In genomic region chr3R:5371563-5371962, dm6 we compare ENCODE assay signal across 7 fruit fly cellular contexts.
TF ChIP-seq lines count a peak whose summit lies in the region.

Polr2F (plus strand) TSS chr3R:5371795.

- peak; percentile 44 for TF ChIP-seq CTCF in whole organism, embryonic (GFP tag; optimal IDR thresholded peaks at IDR 0.05; lab: Kevin White, UChicago)

TF ChIP-seq in Kc167, 6 proteins besides CTCF, POLR2A, EP300 and RAD21:
- TF ChIP-seq ttk (optimal IDR thresholded peaks at IDR 0.05; lab: Kevin White, UChicago) (no peak), psq (optimal IDR thresholded peaks at IDR 0.05; lab: Kevin White, UChicago) (peak; percentile 1), Myc (optimal IDR thresholded peaks at IDR 0.05; lab: Kevin White, UChicago) (no peak), insv (optimal IDR thresholded peaks at IDR 0.05; lab: Kevin White, UChicago) (no peak)
TF ChIP-seq in Kc167: peak in this region for 1.

TF ChIP-seq in whole organism, 6 proteins besides CTCF, POLR2A, EP300 and RAD21:
- no peak for TF ChIP-seq pan (optimal IDR thresholded peaks at IDR 0.05; lab: Kevin White, UChicago)
- TF ChIP-seq psq (optimal IDR thresholded peaks at IDR 0.05; lab: Kevin White, UChicago): peak; percentile 28
- TF ChIP-seq usp (GFP tag; optimal IDR thresholded peaks at IDR 0.05; lab: Kevin White, UChicago): no peak

TF ChIP-seq in whole organism, adult, 20 proteins besides CTCF, POLR2A, EP300 and RAD21 (continues in another document):
- no peak for TF ChIP-seq kay (GFP tag; lab: Kevin White, UChicago; ENCODE audit: borderline replicate concordance)
- TF ChIP-seq Mnt (GFP tag; optimal IDR thresholded peaks at IDR 0.05; lab: Kevin White, UChicago): peak; percentile 97
- TF ChIP-seq CG5204 (GFP tag; optimal IDR thresholded peaks at IDR 0.05; lab: Kevin White, UChicago): peak; percentile 83
- peak; percentile 66 for TF ChIP-seq CG11617 (GFP tag; optimal IDR thresholded peaks at IDR 0.05; lab: Kevin White, UChicago)
- TF ChIP-seq tj (GFP tag; optimal IDR thresholded peaks at IDR 0.05; lab: Kevin White, UChicago): peak; percentile 50
- TF ChIP-seq pad (GFP tag; optimal IDR thresholded peaks at IDR 0.05; lab: Kevin White, UChicago): peak; percentile 80
- TF ChIP-seq cic (GFP tag; optimal IDR thresholded peaks at IDR 0.05; lab: Kevin White, UChicago): peak; percentile 67
- TF ChIP-seq Clk (GFP tag; optimal IDR thresholded peaks at IDR 0.05; lab: Kevin White, UChicago): peak; percentile 76
- TF ChIP-seq Crg-1 (GFP tag; optimal IDR thresholded peaks at IDR 0.05; lab: Kevin White, UChicago): peak; percentile 91
- TF ChIP-seq CG7101 (tag; optimal IDR thresholded peaks at IDR 0.05; lab: Kevin White, UChicago): peak; percentile 87
- TF ChIP-seq CG1620 (GFP tag; optimal IDR thresholded peaks at IDR 0.05; lab: Kevin White, UChicago): peak; percentile 93
- TF ChIP-seq toe (GFP tag; optimal IDR thresholded peaks at IDR 0.05; lab: Kevin White, UChicago): peak; percentile 85
- TF ChIP-seq CG7045 (GFP tag; optimal IDR thresholded peaks at IDR 0.05; lab: Kevin White, UChicago): peak; percentile 69
- TF ChIP-seq bab1 (GFP tag; optimal IDR thresholded peaks at IDR 0.05; lab: Kevin White, UChicago): peak; percentile 72
- peak; percentile 85 for TF ChIP-seq ovo (GFP tag; optimal IDR thresholded peaks at IDR 0.05; lab: Kevin White, UChicago)
- no peak for TF ChIP-seq cnc (optimal IDR thresholded peaks at IDR 0.05; lab: Kevin White, UChicago)
- TF ChIP-seq Hr96 (GFP tag; optimal IDR thresholded peaks at IDR 0.05; lab: Kevin White, UChicago): peak; percentile 81

TF ChIP-seq in whole organism, embryonic, 481 proteins besides CTCF, POLR2A, EP300 and RAD21 (continues in another document):
- TF ChIP-seq CG17328 (GFP tag; IDR thresholded peaks at IDR 0.05; lab: Robert Waterston, UW): peak; percentile 53
- TF ChIP-seq CG11093 (GFP tag; IDR thresholded peaks at IDR 0.05; lab: Robert Waterston, UW): no peak
- TF ChIP-seq amos (GFP tag; IDR thresholded peaks at IDR 0.05; lab: Robert Waterston, UW; ENCODE audit: partially characterized antibody): peak; percentile 65; the same call in 1 of the 2 replicates
- TF ChIP-seq tx (GFP tag; optimal IDR thresholded peaks at IDR 0.05; lab: Kevin White, UChicago): peak; percentile 89
- TF ChIP-seq CG1647 (GFP tag; optimal IDR thresholded peaks at IDR 0.05; lab: Kevin White, UChicago): peak; percentile 94
- TF ChIP-seq btn (GFP tag; optimal IDR thresholded peaks at IDR 0.05; lab: Kevin White, UChicago): peak; percentile 26
- no peak for TF ChIP-seq Hmx (GFP tag; optimal IDR thresholded peaks at IDR 0.05; lab: Kevin White, UChicago)
- peak; percentile 64 for TF ChIP-seq CG7556 (GFP tag; optimal IDR thresholded peaks at IDR 0.05; lab: Kevin White, UChicago)
- TF ChIP-seq sug (tag; optimal IDR thresholded peaks at IDR 0.05; lab: Kevin White, UChicago): peak; percentile 79
- peak; percentile 85 for TF ChIP-seq CG1792 (GFP tag; optimal IDR thresholded peaks at IDR 0.05; lab: Kevin White, UChicago)
- TF ChIP-seq CG32772 (GFP tag; IDR thresholded peaks at IDR 0.05; lab: Robert Waterston, UW): peak; percentile 11; the same call in 1 of the 2 replicates
- 0 out of 3 replicates have a peak, but pooled peaks have one; percentile 21 for TF ChIP-seq CG34224 (GFP tag; IDR thresholded peaks at IDR 0.05; lab: Robert Waterston, UW; ENCODE audit: partially characterized antibody)
- TF ChIP-seq CG9876 (GFP tag; optimal IDR thresholded peaks at IDR 0.05; lab: Kevin White, UChicago): peak; percentile 93
- TF ChIP-seq oc (tag; optimal IDR thresholded peaks at IDR 0.05; lab: Kevin White, UChicago): peak; percentile 46
- no peak for TF ChIP-seq CG32767 (GFP tag; IDR thresholded peaks at IDR 0.05; lab: Robert Waterston, UW)
- TF ChIP-seq schlank (tag; optimal IDR thresholded peaks at IDR 0.05; lab: Kevin White, UChicago): peak; percentile 64

TF ChIP-seq in whole organism, prepupa, 60 proteins besides CTCF, POLR2A, EP300 and RAD21 (continues in another document):
- TF ChIP-seq CG4318 (GFP tag; optimal IDR thresholded peaks at IDR 0.05; lab: Kevin White, UChicago) (no peak), Hr4 (GFP tag; optimal IDR thresholded peaks at IDR 0.05; lab: Kevin White, UChicago) (no peak), CG6276 (GFP tag; optimal IDR thresholded peaks at IDR 0.05; lab: Kevin White, UChicago) (no peak), acj6 (GFP tag; optimal IDR thresholded peaks at IDR 0.05; lab: Kevin White, UChicago) (peak; percentile 65), CG15336 (GFP tag; IDR thresholded peaks at IDR 0.05; lab: Robert Waterston, UW) (no peak), Eip93F (GFP tag; optimal IDR thresholded peaks at IDR 0.05; lab: Kevin White, UChicago) (no peak), salr (GFP tag; optimal IDR thresholded peaks at IDR 0.05; lab: Kevin White, UChicago) (peak in 1 of 2 experiments; percentile 49), net (GFP tag; optimal IDR thresholded peaks at IDR 0.05; lab: Kevin White, UChicago) (no peak), pdm3 (GFP tag; optimal IDR thresholded peaks at IDR 0.05; lab: Kevin White, UChicago) (no peak), Sox102F (GFP tag; optimal IDR thresholded peaks at IDR 0.05; lab: Kevin White, UChicago) (no peak), fd85E (GFP tag; optimal IDR thresholded peaks at IDR 0.05; lab: Kevin White, UChicago) (no peak), CG32006 (GFP tag; optimal IDR thresholded peaks at IDR 0.05; lab: Kevin White, UChicago) (no peak), vri (GFP tag; optimal IDR thresholded peaks at IDR 0.05; lab: Kevin White, UChicago) (no peak), CG1621 (tag; optimal IDR thresholded peaks at IDR 0.05; lab: Kevin White, UChicago) (peak; percentile 32), CG6854 (GFP tag; optimal IDR thresholded peaks at IDR 0.05; lab: Kevin White, UChicago) (peak; percentile 17), Smox (GFP tag; optimal IDR thresholded peaks at IDR 0.05; lab: Kevin White, UChicago) (no peak), CG9139 (GFP tag; optimal IDR thresholded peaks at IDR 0.05; lab: Kevin White, UChicago) (no peak), topi (GFP tag; optimal IDR thresholded peaks at IDR 0.05; lab: Kevin White, UChicago) (peak; percentile 68), Ets21C (GFP tag; optimal IDR thresholded peaks at IDR 0.05; lab: Kevin White, UChicago) (peak; percentile 66)

TF ChIP-seq in whole organism, pupa, 21 proteins besides CTCF, POLR2A, EP300 and RAD21 (continues in another document):
- peak; percentile 36; the same call in 1 of the 3 replicates for TF ChIP-seq fd96Ca (GFP tag; IDR thresholded peaks at IDR 0.05; lab: Robert Waterston, UW)
- no peak for TF ChIP-seq EcR (GFP tag; optimal IDR thresholded peaks at IDR 0.05; lab: Kevin White, UChicago)
- no peak for TF ChIP-seq CG12605 (GFP tag; IDR thresholded peaks at IDR 0.05; lab: Robert Waterston, UW)
- peak; percentile 1 for TF ChIP-seq CG34367 (tag; optimal IDR thresholded peaks at IDR 0.05; lab: Kevin White, UChicago)
- TF ChIP-seq CG32121 (GFP tag; IDR thresholded peaks at IDR 0.05; lab: Robert Waterston, UW): peak; percentile 45; the same call in 1 of the 2 replicates
- peak; percentile 81 for TF ChIP-seq CG4496 (GFP tag; IDR thresholded peaks at IDR 0.05; lab: Robert Waterston, UW)
- TF ChIP-seq CG13204 (GFP tag; optimal IDR thresholded peaks at IDR 0.05; lab: Kevin White, UChicago): no peak
- TF ChIP-seq Snoo (tag; optimal IDR thresholded peaks at IDR 0.05; lab: Kevin White, UChicago): peak; percentile 60
- no peak for TF ChIP-seq D1 (tag; optimal IDR thresholded peaks at IDR 0.05; lab: Kevin White, UChicago)
- peak; percentile 54 for TF ChIP-seq CG15710 (tag; optimal IDR thresholded peaks at IDR 0.05; lab: Kevin White, UChicago)
- TF ChIP-seq CG14655 (GFP tag; optimal IDR thresholded peaks at IDR 0.05; lab: Kevin White, UChicago): no peak
- TF ChIP-seq CG8159 (tag; optimal IDR thresholded peaks at IDR 0.05; lab: Kevin White, UChicago): no peak
- TF ChIP-seq CG8301 (tag; optimal IDR thresholded peaks at IDR 0.05; lab: Kevin White, UChicago): no peak
- TF ChIP-seq CG10348 (GFP tag; IDR thresholded peaks at IDR 0.05; lab: Robert Waterston, UW): 0 out of 2 replicates have a peak, but pooled peaks have one; percentile 10
- TF ChIP-seq Pif1B (GFP tag; optimal IDR thresholded peaks at IDR 0.05; lab: Kevin White, UChicago): no peak
- TF ChIP-seq Ets98B (GFP tag; IDR thresholded peaks at IDR 0.05; lab: Robert Waterston, UW): peak; percentile 66
- TF ChIP-seq rn (GFP tag; IDR thresholded peaks at IDR 0.05; lab: Robert Waterston, UW): peak; percentile 33; the same call in 1 of the 2 replicates
- no peak for TF ChIP-seq gl (tag; optimal IDR thresholded peaks at IDR 0.05; lab: Kevin White, UChicago)
- TF ChIP-seq CG17806 (tag; optimal IDR thresholded peaks at IDR 0.05; lab: Kevin White, UChicago): peak; percentile 40

TF ChIP-seq in whole organism, wandering third instar larva, 38 proteins besides CTCF, POLR2A, EP300 and RAD21 (continues in another document):
- TF ChIP-seq fru (GFP tag; optimal IDR thresholded peaks at IDR 0.05; lab: Kevin White, UChicago) (peak; percentile 80), CG32264 (GFP tag; optimal IDR thresholded peaks at IDR 0.05; lab: Kevin White, UChicago) (peak; percentile 66), brk (GFP tag; optimal IDR thresholded peaks at IDR 0.05; lab: Kevin White, UChicago) (no peak), jim (GFP tag; optimal IDR thresholded peaks at IDR 0.05; lab: Kevin White, UChicago) (peak; percentile 78), rgr (GFP tag; optimal IDR thresholded peaks at IDR 0.05; lab: Kevin White, UChicago) (peak; percentile 89), Sp1 (GFP tag; optimal IDR thresholded peaks at IDR 0.05; lab: Kevin White, UChicago) (peak; percentile 67), pan (optimal IDR thresholded peaks at IDR 0.05; lab: Kevin White, UChicago) (no peak), Abd-B (GFP tag; optimal IDR thresholded peaks at IDR 0.05; lab: Kevin White, UChicago) (no peak), Mio (GFP tag; optimal IDR thresholded peaks at IDR 0.05; lab: Kevin White, UChicago) (peak; percentile 46), br (GFP tag; optimal IDR thresholded peaks at IDR 0.05; lab: Kevin White, UChicago) (peak; percentile 81), ey (GFP tag; optimal IDR thresholded peaks at IDR 0.05; lab: Kevin White, UChicago) (peak; percentile 85), Dfd (GFP tag; optimal IDR thresholded peaks at IDR 0.05; lab: Kevin White, UChicago) (no peak), dsf (GFP tag; optimal IDR thresholded peaks at IDR 0.05; lab: Kevin White, UChicago; ENCODE audit: borderline replicate concordance) (no peak), h (GFP tag; optimal IDR thresholded peaks at IDR 0.05; lab: Kevin White, UChicago) (peak; percentile 89), GATAd (GFP tag; optimal IDR thresholded peaks at IDR 0.05; lab: Kevin White, UChicago) (no peak), OdsH (GFP tag; optimal IDR thresholded peaks at IDR 0.05; lab: Kevin White, UChicago) (peak; percentile 63), sv (GFP tag; optimal IDR thresholded peaks at IDR 0.05; lab: Kevin White, UChicago) (peak; percentile 78), woc (GFP tag; optimal IDR thresholded peaks at IDR 0.05; lab: Kevin White, UChicago) (peak; percentile 96), foxo (GFP tag; optimal IDR thresholded peaks at IDR 0.05; lab: Kevin White, UChicago) (peak in 1 of 2 experiments; percentile 91), Vsx2 (GFP tag; optimal IDR thresholded peaks at IDR 0.05; lab: Kevin White, UChicago; ENCODE audit: partially characterized antibody) (no peak), usp (GFP tag; optimal IDR thresholded peaks at IDR 0.05; lab: Kevin White, UChicago) (no peak)
